Worm (Caenorhabditis elegans) whole organism, L2 larva: Measurements from ENCODE around the gene C38C10.3.

Experiments
- aly-2 ChIP-seq: fragments of 150-350 bp; optimal IDR thresholded peaks from 2 replicates; lab custom pipeline; 2014; ENCODE audit warnings: missing biosample characterization, missing genetic modification characterization
- lin-11 ChIP-seq: fragments of 150-350 bp; sonication (generic microtip); optimal IDR thresholded peaks from 2 replicates; lab custom pipeline; 2014; ENCODE audit warnings: missing biosample characterization, missing genetic modification characterization, inconsistent platforms, mixed read lengths
- lin-39 ChIP-seq: fragments of 150-350 bp; optimal IDR thresholded peaks from 2 replicates; lab custom pipeline; 2014; ENCODE audit warnings: missing biosample characterization, missing genetic modification reagents, missing genetic modification characterization
- ztf-11 ChIP-seq: sonication (generic microtip); optimal IDR thresholded peaks from 2 replicates; lab custom pipeline; 2017; ENCODE audit warnings: missing biosample characterization, missing genetic modification characterization
- ztf-4 ChIP-seq: fragments of 150-350 bp; optimal IDR thresholded peaks from 2 replicates; lab custom pipeline; 2014; ENCODE audit warnings: missing biosample characterization, missing genetic modification characterization

- TF ChIP-seq ztf-11 (tag; lab: Kevin White, UChicago) (no peak), ztf-4 (tag; lab: Kevin White, UChicago) (no peak), aly-2 (tag; lab: Kevin White, UChicago) (no peak), lin-39 (tag; lab: Kevin White, UChicago) (no peak), lin-11 (no peak)
Observed at ce11 chrIII:9383496-9383895, 1.9 kb downstream of the C38C10.3 start, which contains the start of gene tkr-1.
